Worm (Caenorhabditis elegans): ENCODE data around the gene C43H6.6.

ce11 chrX:2375300-2376035, 19.6 kb upstream of the C43H6.6 start, which contains the start of gene F47G3.3:
- TF ChIP-seq ztf-4 (tag; optimal IDR thresholded peaks at IDR 0.05) (no peak), pha-4 (tag; optimal IDR thresholded peaks at IDR 0.05) (no peak), snpc-4 (tag; optimal IDR thresholded peaks at IDR 0.05) (no peak), elt-2 (tag; optimal IDR thresholded peaks at IDR 0.05) (no peak), elt-3 (tag; optimal IDR thresholded peaks at IDR 0.05) (no peak)
